Worm (Caenorhabditis elegans) whole organism, L3 larva: ENCODE measurements around the gene icap-1.

Experiments
- daf-12 ChIP-seq: fragments of 150-350 bp; optimal IDR thresholded peaks from 2 replicates; lab custom pipeline; 2014; ENCODE audit warnings: missing biosample characterization, missing genetic modification reagents, missing genetic modification characterization
- elt-1 ChIP-seq: fragments of 150-350 bp; optimal IDR thresholded peaks from 2 replicates; lab custom pipeline; 2014; ENCODE audit warnings: missing biosample characterization, missing genetic modification characterization
- fkh-10 ChIP-seq: sonication (generic microtip); optimal IDR thresholded peaks from 2 replicates; lab custom pipeline; 2017; ENCODE audit warnings: missing biosample characterization, missing genetic modification reagents, missing genetic modification characterization
- lin-39 ChIP-seq: fragments of 150-350 bp; optimal IDR thresholded peaks from 2 replicates; lab custom pipeline; 2018; ENCODE audit warnings: missing biosample characterization, missing genetic modification reagents, missing genetic modification characterization
- nhr-11 ChIP-seq: fragments of 150-350 bp; optimal IDR thresholded peaks from 2 replicates; lab custom pipeline; 2014; ENCODE audit warnings: missing biosample characterization, missing genetic modification characterization
- nhr-25 ChIP-seq: sonication (generic microtip); optimal IDR thresholded peaks from 2 replicates; lab custom pipeline; 2017; ENCODE audit warnings: missing biosample characterization, missing genetic modification characterization
- nhr-28 ChIP-seq: fragments of 150-350 bp; optimal IDR thresholded peaks from 2 replicates; lab custom pipeline; 2014; ENCODE audit warnings: missing biosample characterization, missing genetic modification characterization
- nhr-67 ChIP-seq: fragments of 150-350 bp; optimal IDR thresholded peaks from 2 replicates; lab custom pipeline; 2014; ENCODE audit warnings: missing biosample characterization, missing genetic modification characterization
- nhr-77 ChIP-seq: fragments of 150-350 bp; optimal IDR thresholded peaks from 2 replicates; lab custom pipeline; 2014; ENCODE audit warnings: missing biosample characterization, missing genetic modification characterization
- snpc-4 ChIP-seq: fragments of 150-350 bp; optimal IDR thresholded peaks from 2 replicates; lab custom pipeline; 2014; ENCODE audit warnings: missing biosample characterization, missing genetic modification characterization
- unc-62 ChIP-seq: fragments of 150-350 bp; sonication (generic microtip); optimal IDR thresholded peaks from 4 replicates; lab custom pipeline; 2014; ENCODE audit warnings: missing biosample characterization, missing genetic modification reagents, missing genetic modification characterization
- ztf-4 ChIP-seq: fragments of 150-350 bp; optimal IDR thresholded peaks from 2 replicates; lab custom pipeline; 2014; ENCODE audit warnings: missing biosample characterization, missing genetic modification characterization

ce11 chrIV:13745409-13745808 lies 41.4 kb downstream of the icap-1 start, which contains the start of gene C47A4.5:
- no peak for TF ChIP-seq nhr-25 (tag; lab: Kevin White, UChicago)
- TF ChIP-seq snpc-4 (tag; lab: Kevin White, UChicago) = no peak
- no peak for TF ChIP-seq unc-62 (GFP tag; lab: Kevin White, UChicago)
- no peak for TF ChIP-seq nhr-28 (tag; lab: Kevin White, UChicago)
- no peak for TF ChIP-seq ztf-4 (tag; lab: Kevin White, UChicago)
- TF ChIP-seq nhr-11 (tag; lab: Kevin White, UChicago) = no peak
- no peak for TF ChIP-seq lin-39 (tag; lab: Kevin White, UChicago)
- no peak for TF ChIP-seq nhr-77 (tag; lab: Kevin White, UChicago)
- no peak for TF ChIP-seq daf-12 (tag; lab: Kevin White, UChicago)
- TF ChIP-seq elt-1 (tag; lab: Kevin White, UChicago) = no peak
- no peak for TF ChIP-seq nhr-67
- no peak for TF ChIP-seq fkh-10 (GFP tag; lab: Kevin White, UChicago)
